Worm (Caenorhabditis elegans) whole organism, late embryonic: Measurements from ENCODE around the gene grd-4.
"Not testable (repeated sequence)": the region's sequence is repeated elsewhere in the genome, so short reads cannot be mapped to it uniquely, and the experiment has no call there.

Experiments
- ceh-14 ChIP-seq: sonication (generic microtip); optimal IDR thresholded peaks from 2 replicates; lab custom pipeline; 2016; ENCODE audit warnings: missing genotype, missing genetic modification characterization, missing compliant biosample characterization
- ceh-18 ChIP-seq: sonication (generic microtip); optimal IDR thresholded peaks from 2 replicates; lab custom pipeline; 2016; ENCODE audit warnings: missing genetic modification characterization, missing compliant biosample characterization
- ceh-9 ChIP-seq: sonication (generic microtip); optimal IDR thresholded peaks from 2 replicates; lab custom pipeline; 2016; ENCODE audit warnings: mild to moderate bottlenecking, missing genetic modification characterization, inconsistent platforms, missing compliant biosample characterization
- dmd-4 ChIP-seq: sonication (generic microtip); optimal IDR thresholded peaks from 2 replicates; lab custom pipeline; 2016; ENCODE audit warnings: borderline replicate concordance, missing genetic modification characterization, missing compliant biosample characterization
- elt-2 ChIP-seq: sonication (generic microtip); optimal IDR thresholded peaks from 2 replicates; lab custom pipeline; 2016; ENCODE audit warnings: missing genetic modification reagents, missing genetic modification characterization, missing compliant biosample characterization
- ets-4 ChIP-seq: sonication (generic microtip); optimal IDR thresholded peaks from 2 replicates; lab custom pipeline; 2016; ENCODE audit warnings: missing genetic modification characterization, missing compliant biosample characterization
- pqm-1 ChIP-seq: sonication (generic microtip); optimal IDR thresholded peaks from 2 replicates; lab custom pipeline; 2016; ENCODE audit warnings: missing genetic modification characterization, missing compliant biosample characterization
- pros-1 ChIP-seq: fragments of 150-350 bp; optimal IDR thresholded peaks from 2 replicates; lab custom pipeline; 2014; ENCODE audit warnings: missing biosample characterization, missing genetic modification reagents, missing genetic modification characterization
- syd-9 ChIP-seq: sonication (generic microtip); optimal IDR thresholded peaks from 2 replicates; lab custom pipeline; 2016; ENCODE audit warnings: mild to moderate bottlenecking, missing genetic modification characterization, moderate library complexity, missing compliant biosample characterization
- unc-42 ChIP-seq: sonication (generic microtip); optimal IDR thresholded peaks from 2 replicates; lab custom pipeline; 2016; ENCODE audit warnings: missing genotype, missing genetic modification characterization, missing compliant biosample characterization

DNA sequence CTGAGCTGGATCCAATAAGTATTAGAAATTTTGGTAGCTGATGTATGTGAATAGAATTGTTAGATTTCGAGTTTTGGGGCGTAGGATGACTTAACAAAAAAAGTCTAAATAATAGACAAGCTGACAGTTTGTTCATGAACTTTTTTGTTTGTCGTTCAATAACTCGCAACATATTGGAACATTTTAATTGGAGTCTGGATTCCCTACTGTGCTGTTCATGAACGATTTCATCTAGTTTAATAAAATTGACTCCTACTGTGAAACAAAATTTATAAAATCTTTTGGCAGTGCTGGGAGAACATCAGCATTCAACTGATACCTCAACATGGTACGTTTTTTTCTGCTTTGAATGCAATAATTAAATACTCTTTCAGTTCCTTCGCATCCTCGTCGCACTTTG lies 40.5 kb downstream of the grd-4 start, which contains the start of gene nspc-7:
- not testable (repeated sequence) for TF ChIP-seq pros-1 (tag; lab: Kevin White, UChicago); ceh-9 (tag; lab: Kevin White, UChicago); unc-42; ets-4; dmd-4; ceh-18 (tag; lab: Kevin White, UChicago); pqm-1 (tag; lab: Kevin White, UChicago); elt-2 (tag; lab: Kevin White, UChicago); syd-9; ceh-14 (tag; lab: Kevin White, UChicago)
